Fruit fly (Drosophila melanogaster) whole organism, embryonic: ENCODE measurements around the gene Hacd1.

ENCODE experiments used
- Ada2b ChIP-seq: fragments of 200-800 bp; sonication (Bioruptor generic); IDR thresholded peaks from 2 replicates; pipeline ENCODE4 v1.3.6; 2022; ENCODE audit warnings: missing biosample characterization, missing genetic modification characterization
- BtbVII ChIP-seq: fragments of 200-800 bp; sonication (Bioruptor generic); optimal IDR thresholded peaks from 3 replicates; lab custom pipeline; 2017; ENCODE audit warnings: missing biosample characterization, mild to moderate bottlenecking, missing genetic modification characterization
- CG11504 ChIP-seq: fragments of 200-800 bp; sonication (Bioruptor generic); optimal IDR thresholded peaks from 3 replicates; lab custom pipeline; 2019; ENCODE audit warnings: missing biosample characterization, mild to moderate bottlenecking, missing genetic modification characterization, moderate library complexity
- CG11696 ChIP-seq: fragments of 200-800 bp; sonication (Bioruptor generic); IDR thresholded peaks from 2 replicates; pipeline ENCODE4 v1.3.6; 2022; ENCODE audit warnings: missing biosample characterization, missing genetic modification characterization
- CG12104 ChIP-seq: fragments of 200-800 bp; sonication (Bioruptor generic); optimal IDR thresholded peaks from 3 replicates; lab custom pipeline; 2016; ENCODE audit warnings: missing biosample characterization, missing genetic modification characterization
- CG12155 ChIP-seq: fragments of 200-800 bp; sonication (Bioruptor generic); optimal IDR thresholded peaks from 3 replicates; lab custom pipeline; 2016; ENCODE audit warnings: missing biosample characterization, missing genetic modification characterization
- CG13775 ChIP-seq: fragments of 200-800 bp; sonication (Bioruptor generic); optimal IDR thresholded peaks from 3 replicates; lab custom pipeline; 2017; ENCODE audit warnings: missing biosample characterization, mild to moderate bottlenecking, missing genetic modification characterization
- CG17359 ChIP-seq: fragments of 200-800 bp; sonication (Bioruptor generic); optimal IDR thresholded peaks from 3 replicates; lab custom pipeline; 2018; ENCODE audit warnings: missing biosample characterization, mild to moderate bottlenecking, missing genetic modification characterization, moderate library complexity
- CG18011 ChIP-seq: fragments of 200-800 bp; sonication (Bioruptor generic); optimal IDR thresholded peaks from 2 replicates; lab custom pipeline; 2017; ENCODE audit warnings: missing biosample characterization, missing genetic modification characterization, mild to moderate bottlenecking, moderate library complexity, missing genotype
- CG18262 ChIP-seq: fragments of 200-800 bp; optimal IDR thresholded peaks from 3 replicates; lab custom pipeline; 2019; ENCODE audit warnings: missing biosample characterization, mild to moderate bottlenecking, missing genetic modification characterization, moderate library complexity
- CG31224 ChIP-seq: fragments of 200-800 bp; sonication (Bioruptor generic); IDR thresholded peaks from 2 replicates; pipeline ENCODE4 v1.3.6; 2022; ENCODE audit warnings: missing biosample characterization, missing genetic modification characterization
- CG32532 ChIP-seq: fragments of 200-800 bp; sonication (Bioruptor generic); IDR thresholded peaks from 2 replicates; pipeline ENCODE4 v1.3.6; 2022; ENCODE audit warnings: missing biosample characterization, missing genetic modification characterization
- CG34376 ChIP-seq: fragments of 200-800 bp; sonication (Bioruptor generic); optimal IDR thresholded peaks from 2 replicates; lab custom pipeline; 2018; ENCODE audit warnings: missing biosample characterization, mild to moderate bottlenecking, missing genetic modification characterization
- CG4282 ChIP-seq: fragments of 200-800 bp; sonication (Bioruptor generic); optimal IDR thresholded peaks from 2 replicates; lab custom pipeline; 2016; ENCODE audit warnings: missing biosample characterization, missing genetic modification characterization
- CG6175 ChIP-seq: fragments of 200-800 bp; sonication (Bioruptor generic); IDR thresholded peaks from 3 replicates; pipeline ENCODE4 v1.3.6; 2022; ENCODE audit warnings: missing biosample characterization, missing genetic modification characterization
- CG6254 ChIP-seq: fragments of 200-800 bp; sonication (Bioruptor generic); optimal IDR thresholded peaks from 3 replicates; lab custom pipeline; 2017; ENCODE audit warnings: mild to moderate bottlenecking, missing biosample characterization, missing genetic modification reagents, missing genetic modification characterization
- CG6654 ChIP-seq: fragments of 200-800 bp; sonication (Bioruptor generic); optimal IDR thresholded peaks from 2 replicates; lab custom pipeline; 2017; ENCODE audit warnings: missing biosample characterization, mild to moderate bottlenecking, missing genetic modification characterization
- CG6689 ChIP-seq: fragments of 200-800 bp; sonication (Bioruptor generic); IDR thresholded peaks from 2 replicates; pipeline ENCODE4 v1.3.6; 2022; ENCODE audit warnings: missing biosample characterization, missing genetic modification characterization
- CG8359 ChIP-seq: fragments of 200-800 bp; sonication (Bioruptor generic); optimal IDR thresholded peaks from 2 replicates; lab custom pipeline; 2017; ENCODE audit warnings: missing biosample characterization, mild to moderate bottlenecking, missing genetic modification characterization, borderline replicate concordance
- CG9727 ChIP-seq: fragments of 200-800 bp; sonication (Bioruptor generic); optimal IDR thresholded peaks from 3 replicates; lab custom pipeline; 2017; ENCODE audit warnings: missing biosample characterization, mild to moderate bottlenecking, missing genetic modification characterization
- CG9817 ChIP-seq: fragments of 200-800 bp; sonication (Bioruptor generic); optimal IDR thresholded peaks from 2 replicates; lab custom pipeline; 2018; ENCODE audit warnings: missing biosample characterization, mild to moderate bottlenecking, missing genetic modification characterization, moderate library complexity
- CkIIα-i1 ChIP-seq: fragments of 200-800 bp; sonication (Bioruptor generic); IDR thresholded peaks from 2 replicates; pipeline ENCODE4 v1.3.6; 2022; ENCODE audit warnings: missing biosample characterization, missing genetic modification characterization
- Elba2 ChIP-seq: fragments of 200-800 bp; sonication (Bioruptor generic); optimal IDR thresholded peaks from 3 replicates; lab custom pipeline; 2016; ENCODE audit warnings: missing biosample characterization, missing genetic modification characterization
- Ets65A ChIP-seq: fragments of 200-800 bp; sonication (Bioruptor generic); peaks from one replicate; lab custom pipeline; 2016; ENCODE audit warnings: missing biosample characterization, missing genetic modification characterization
- Gug ChIP-seq: fragments of 200-800 bp; sonication (Bioruptor generic); IDR thresholded peaks from 4 replicates; pipeline ENCODE4 v1.3.6; 2022; ENCODE audit warnings: missing biosample characterization, missing genetic modification characterization
- Hr39 ChIP-seq: fragments of >200 bp; optimal IDR thresholded peaks from 2 replicates; lab custom pipeline; 2017
- Lhr ChIP-seq: fragments of 200-800 bp; sonication (Bioruptor generic); optimal IDR thresholded peaks from 3 replicates; lab custom pipeline; 2017; ENCODE audit warnings: mild to moderate bottlenecking, missing biosample characterization, missing genetic modification reagents, missing genetic modification characterization
- Lpt ChIP-seq: fragments of >200 bp; optimal IDR thresholded peaks from 2 replicates; lab custom pipeline; 2018; ENCODE audit warnings: missing biosample characterization, missing genetic modification characterization
- Mad ChIP-seq: fragments of 200-800 bp; sonication (Bioruptor generic); optimal IDR thresholded peaks from 2 replicates; lab custom pipeline; 2016; ENCODE audit warnings: missing biosample characterization, missing genetic modification characterization
- Sry-β ChIP-seq: fragments of 200-800 bp; sonication (Bioruptor generic); optimal IDR thresholded peaks from 2 replicates; lab custom pipeline; 2018; ENCODE audit warnings: missing biosample characterization, mild to moderate bottlenecking, missing genetic modification characterization, moderate library complexity
- Tbp ChIP-seq: fragments of >200 bp; optimal IDR thresholded peaks from 2 replicates; lab custom pipeline; 2018; ENCODE audit warnings: missing biosample characterization, missing genetic modification characterization
- ac ChIP-seq: fragments of 200-800 bp; sonication (Bioruptor generic); optimal IDR thresholded peaks from 3 replicates; lab custom pipeline; 2017; ENCODE audit warnings: missing biosample characterization, mild to moderate bottlenecking, missing genetic modification characterization
- aop ChIP-seq: fragments of 200-800 bp; sonication (Bioruptor generic); IDR thresholded peaks from 2 replicates; pipeline ENCODE4 v1.3.6; 2022; ENCODE audit warnings: missing biosample characterization, missing genetic modification characterization
- ap ChIP-seq: fragments of 200-800 bp; sonication (Bioruptor generic); IDR thresholded peaks from 2 replicates; pipeline ENCODE4 v1.3.6; 2022; ENCODE audit warnings: missing biosample characterization, missing genetic modification characterization
- cad ChIP-seq: fragments of >200 bp; optimal IDR thresholded peaks from 2 replicates; lab custom pipeline; 2017; ENCODE audit warnings: missing biosample characterization, missing genetic modification characterization
- exex ChIP-seq: fragments of 200-800 bp; sonication (Bioruptor generic); optimal IDR thresholded peaks from 4 replicates; lab custom pipeline; 2018; ENCODE audit warnings: missing biosample characterization, mild to moderate bottlenecking, missing genetic modification characterization, moderate library complexity
- ftz-f1 ChIP-seq: fragments of 200-800 bp; sonication (Bioruptor generic); optimal IDR thresholded peaks from 2 replicates; lab custom pipeline; 2016; ENCODE audit warnings: missing biosample characterization, missing genetic modification characterization
- h ChIP-seq: fragments of >200 bp; optimal IDR thresholded peaks from 2 replicates; lab custom pipeline; 2017
- jing ChIP-seq: fragments of 200-800 bp; sonication (Bioruptor generic); optimal IDR thresholded peaks from 2 replicates; lab custom pipeline; 2018; ENCODE audit warnings: missing biosample characterization, mild to moderate bottlenecking, missing genetic modification characterization
- lmd ChIP-seq: fragments of 200-800 bp; sonication (Bioruptor generic); IDR thresholded peaks from 2 replicates; pipeline ENCODE4 v1.3.6; 2022; ENCODE audit warnings: missing biosample characterization, missing genetic modification characterization
- lola ChIP-seq, 3 experiments: fragments of >200 bp in 2 of 3; fragments of 200-800 bp in 1 of 3; sonication (Bioruptor generic) in 1 of 3; optimal IDR thresholded peaks; 2 replicates each; lab custom pipeline; 2017 to 2019; ENCODE audit warnings: missing biosample characterization in 3 of 3, missing genetic modification characterization in 3 of 3, mild to moderate bottlenecking in 1 of 3, moderate library complexity in 1 of 3
- mld ChIP-seq: fragments of 200-800 bp; sonication (Bioruptor generic); IDR thresholded peaks from 3 replicates; pipeline ENCODE4 v1.3.6; 2022; ENCODE audit warnings: missing biosample characterization, missing genetic modification characterization; ENCODE audit not compliant: partially characterized antibody
- nerfin-1 ChIP-seq: fragments of 200-800 bp; sonication (Bioruptor generic); optimal IDR thresholded peaks from 3 replicates; lab custom pipeline; 2019; ENCODE audit warnings: missing biosample characterization, mild to moderate bottlenecking, missing genetic modification characterization, moderate library complexity
- onecut ChIP-seq: fragments of 200-800 bp; sonication (Bioruptor generic); IDR thresholded peaks from 2 replicates; pipeline ENCODE4 v1.3.6; 2022; ENCODE audit warnings: missing biosample characterization, missing genetic modification characterization
- prd ChIP-seq, 3 experiments: fragments of >200 bp in 2 of 3; fragments of 200-800 bp in 1 of 3; sonication (Bioruptor generic) in 1 of 3; optimal IDR thresholded peaks in 2 of 3; IDR thresholded peaks in 1 of 3; 2 replicates in 2 of 3; 3 replicates in 1 of 3; pipeline versions ENCODE4 v1.3.6 to Lab custom; 2017 to 2022; ENCODE audit warnings: missing biosample characterization in 1 of 3, missing genetic modification characterization in 1 of 3
- pzg ChIP-seq: fragments of 200-800 bp; sonication (Bioruptor generic); optimal IDR thresholded peaks from 3 replicates; lab custom pipeline; 2018; ENCODE audit warnings: missing biosample characterization, mild to moderate bottlenecking, missing genetic modification characterization, moderate library complexity
- rib ChIP-seq: fragments of 200-800 bp; sonication (Bioruptor generic); IDR thresholded peaks from 2 replicates; pipeline ENCODE4 v1.3.6; 2022; ENCODE audit warnings: missing biosample characterization, missing genetic modification characterization
- schlank ChIP-seq: fragments of 200-800 bp; sonication (Bioruptor generic); optimal IDR thresholded peaks from 2 replicates; lab custom pipeline; 2018; ENCODE audit warnings: missing biosample characterization, mild to moderate bottlenecking, missing genetic modification characterization
- sima ChIP-seq: fragments of 200-800 bp; sonication (Bioruptor generic); optimal IDR thresholded peaks from 2 replicates; lab custom pipeline; 2016; ENCODE audit warnings: missing biosample characterization, missing genetic modification characterization
- tin ChIP-seq: fragments of 200-800 bp; sonication (Bioruptor generic); optimal IDR thresholded peaks from 3 replicates; lab custom pipeline; 2016; ENCODE audit warnings: missing biosample characterization, missing genetic modification characterization
- vfl ChIP-seq: fragments of 200-800 bp; sonication (Bioruptor generic); optimal IDR thresholded peaks from 2 replicates; lab custom pipeline; 2016; ENCODE audit warnings: missing biosample characterization, missing genetic modification characterization
- wdn ChIP-seq: fragments of 200-800 bp; sonication (Bioruptor generic); IDR thresholded peaks from 2 replicates; pipeline ENCODE4 v1.3.6; 2022; ENCODE audit warnings: missing biosample characterization, missing genetic modification characterization

The Hacd1 gene

dm6 chr2L:12007331-12007791, 5.3 kb upstream of the Hacd1 start (continued):
- TF ChIP-seq vfl (peak; percentile 23), CkIIα-i1 (GFP tag; lab: Robert Waterston, UW) (no peak), CG12104 (GFP tag; lab: Kevin White, UChicago) (no peak), onecut (GFP tag; lab: Robert Waterston, UW) (peak; percentile 92), cad (GFP tag; lab: Kevin White, UChicago) (no peak), rib (no peak), jing (GFP tag; lab: Kevin White, UChicago) (no peak), Hr39 (lab: Kevin White, UChicago) (no peak), Ada2b (no peak), CG6254 (GFP tag; lab: Kevin White, UChicago) (peak; percentile 92), lola (GFP tag; optimal IDR thresholded peaks at IDR 0.05; lab: Kevin White, UChicago) (no peak), Mad (GFP tag; lab: Kevin White, UChicago) (peak; percentile 65), Gug (GFP tag; lab: Robert Waterston, UW) (0 out of 4 replicates have a peak, but pooled peaks have one; percentile 15), CG17359 (tag; lab: Kevin White, UChicago) (peak; percentile 42), CG6689 (GFP tag; lab: Robert Waterston, UW) (no peak), CG11504 (tag; lab: Kevin White, UChicago) (peak; percentile 84), CG13775 (GFP tag; lab: Kevin White, UChicago) (peak; percentile 41), CG32532 (GFP tag; lab: Robert Waterston, UW) (no peak), CG9727 (GFP tag; lab: Kevin White, UChicago) (no peak), pzg (GFP tag; lab: Kevin White, UChicago) (peak; percentile 37), prd (optimal IDR thresholded peaks at IDR 0.05; lab: Kevin White, UChicago) (no peak), prd (GFP tag; IDR thresholded peaks at IDR 0.05; lab: Robert Waterston, UW) (no peak), Elba2 (GFP tag; lab: Kevin White, UChicago) (no peak), CG8359 (peak; percentile 100), tin (GFP tag; lab: Kevin White, UChicago) (peak; percentile 2), exex (tag; lab: Kevin White, UChicago) (peak; percentile 76), CG6654 (no peak), ftz-f1 (GFP tag; lab: Kevin White, UChicago) (peak; percentile 98), CG11696 (GFP tag; lab: Robert Waterston, UW) (no peak), mld (no peak), CG12155 (GFP tag; lab: Kevin White, UChicago) (peak; percentile 57), CG34376 (GFP tag; lab: Kevin White, UChicago) (peak; percentile 98), ac (GFP tag; lab: Kevin White, UChicago) (peak; percentile 81), h (lab: Kevin White, UChicago) (peak; percentile 25), Tbp (GFP tag; lab: Kevin White, UChicago) (no peak), Lhr (GFP tag; lab: Kevin White, UChicago) (peak; percentile 100), ap (GFP tag; lab: Robert Waterston, UW) (no peak), wdn (GFP tag; lab: Robert Waterston, UW) (no peak), CG31224 (no peak), Lpt (GFP tag; lab: Kevin White, UChicago) (no peak), Sry-β (GFP tag; lab: Kevin White, UChicago) (peak; percentile 46), BtbVII (GFP tag; lab: Kevin White, UChicago) (peak; percentile 77), schlank (no peak), aop (no peak), CG9817 (tag; lab: Kevin White, UChicago) (no peak), CG18011 (GFP tag; lab: Kevin White, UChicago) (no peak), sima (no peak), lmd (no peak), nerfin-1 (tag; lab: Kevin White, UChicago) (peak; percentile 88), CG4282 (GFP tag; lab: Kevin White, UChicago) (no peak), Ets65A (GFP tag; lab: Kevin White, UChicago) (no peak), CG18262 (tag; lab: Kevin White, UChicago) (peak; percentile 90), CG6175 (GFP tag; lab: Robert Waterston, UW) (no peak)
